Fruit fly (Drosophila melanogaster) whole organism, pupa: ENCODE measurements around the gene CG32483.

Experiments used
- CG10348 ChIP-seq: fragments of 200-800 bp; sonication (Bioruptor generic); IDR thresholded peaks from 2 replicates; pipeline ENCODE4 v1.3.6; 2022; ENCODE audit warnings: missing biosample characterization, missing genetic modification characterization
- CG14655 ChIP-seq: fragments of 200-800 bp; sonication (Bioruptor generic); optimal IDR thresholded peaks from 3 replicates; lab custom pipeline; 2017; ENCODE audit warnings: mild to moderate bottlenecking, missing biosample characterization, missing genetic modification reagents, missing genetic modification characterization
- CG15710 ChIP-seq: fragments of 200-800 bp; sonication (Bioruptor generic); optimal IDR thresholded peaks from 2 replicates; lab custom pipeline; 2018; ENCODE audit warnings: missing biosample characterization, mild to moderate bottlenecking, missing genetic modification characterization, moderate library complexity
- CG17806 ChIP-seq: fragments of 200-800 bp; sonication (Bioruptor generic); optimal IDR thresholded peaks from 2 replicates; lab custom pipeline; 2018; ENCODE audit warnings: missing biosample characterization, mild to moderate bottlenecking, missing genetic modification characterization, moderate library complexity
- CG32121 ChIP-seq: fragments of 200-800 bp; sonication (Bioruptor generic); IDR thresholded peaks from 2 replicates; pipeline ENCODE4 v1.3.6; 2022; ENCODE audit warnings: missing biosample characterization, missing genetic modification characterization
- CG34367 ChIP-seq: fragments of 200-800 bp; sonication (Bioruptor generic); optimal IDR thresholded peaks from 2 replicates; lab custom pipeline; 2018; ENCODE audit warnings: missing biosample characterization, mild to moderate bottlenecking, missing genetic modification characterization
- CG4496 ChIP-seq: fragments of 200-800 bp; sonication (Bioruptor generic); IDR thresholded peaks from 3 replicates; pipeline ENCODE4 v1.3.6; 2022; ENCODE audit warnings: missing biosample characterization, missing genetic modification characterization
- CG9948 ChIP-seq: fragments of 200-800 bp; sonication (Bioruptor generic); optimal IDR thresholded peaks from 2 replicates; lab custom pipeline; 2018; ENCODE audit warnings: missing biosample characterization, mild to moderate bottlenecking, missing genetic modification characterization, moderate library complexity
- D1 ChIP-seq: fragments of 200-800 bp; sonication (Bioruptor generic); optimal IDR thresholded peaks from 2 replicates; lab custom pipeline; 2018; ENCODE audit warnings: missing biosample characterization, mild to moderate bottlenecking, missing genetic modification characterization, moderate library complexity
- EcR ChIP-seq: fragments of 200-800 bp; sonication (Bioruptor generic); optimal IDR thresholded peaks from 3 replicates; lab custom pipeline; 2019; ENCODE audit warnings: missing biosample characterization, missing genetic modification characterization, mild to moderate bottlenecking, moderate library complexity, missing genetic modification reagents
- Ets98B ChIP-seq: fragments of 200-800 bp; sonication (Bioruptor generic); IDR thresholded peaks from 2 replicates; pipeline ENCODE4 v1.3.6; 2022; ENCODE audit warnings: missing biosample characterization, missing genetic modification characterization
- Pif1A ChIP-seq: fragments of 200-800 bp; sonication (Bioruptor generic); optimal IDR thresholded peaks from 3 replicates; lab custom pipeline; 2016; ENCODE audit warnings: missing biosample characterization, missing genetic modification characterization
- Pif1B ChIP-seq: fragments of 200-800 bp; sonication (Bioruptor generic); optimal IDR thresholded peaks from 3 replicates; lab custom pipeline; 2016; ENCODE audit warnings: missing biosample characterization, missing genetic modification characterization

- TF ChIP-seq D1 (tag; lab: Kevin White, UChicago) (no peak), CG10348 (GFP tag; lab: Robert Waterston, UW) (no peak), CG32121 (GFP tag; lab: Robert Waterston, UW) (no peak), CG4496 (GFP tag; lab: Robert Waterston, UW) (no peak), CG34367 (tag; lab: Kevin White, UChicago) (no peak), CG15710 (no peak), CG17806 (no peak), Ets98B (GFP tag; lab: Robert Waterston, UW) (no peak), EcR (GFP tag; lab: Kevin White, UChicago) (no peak), CG14655 (GFP tag; lab: Kevin White, UChicago) (no peak), Pif1A (GFP tag; lab: Kevin White, UChicago) (no peak), Pif1B (GFP tag; lab: Kevin White, UChicago) (no peak), CG9948 (tag; lab: Kevin White, UChicago) (no peak)
Observed at dm6 chr3L:675856-676255, 14.0 kb downstream of the CG32483 start.
